Worm (Caenorhabditis elegans) whole organism, young adult: ENCODE results near the gene F14E5.8.

Experiments used
- B0019.2 ChIP-seq: fragments of 200-800 bp; sonication (Bioruptor generic); conservative IDR thresholded peaks from 2 replicates; pipeline ENCODE4 v1.3.6; 2022; ENCODE audit warnings: missing genetic modification reagents, missing genetic modification characterization, missing compliant biosample characterization
- F33H1.4 ChIP-seq: fragments of 200-800 bp; sonication (Bioruptor generic); IDR thresholded peaks from 2 replicates; pipeline ENCODE4 v1.3.6; 2022; ENCODE audit warnings: missing genetic modification reagents, missing genetic modification characterization, missing compliant biosample characterization
- F37B4.10 ChIP-seq: fragments of 200-800 bp; sonication (Bioruptor generic); IDR thresholded peaks from 2 replicates; pipeline ENCODE4 v1.3.6; 2022; ENCODE audit warnings: missing genetic modification characterization, missing compliant biosample characterization
- F49E8.2 ChIP-seq: sonication (generic microtip); optimal IDR thresholded peaks from 3 replicates; lab custom pipeline; 2017; ENCODE audit warnings: missing genetic modification characterization, mild to moderate bottlenecking, missing compliant biosample characterization, antibody characterized with exemption, moderate library complexity; ENCODE audit not compliant: insufficient read depth
- K11D2.4 ChIP-seq: fragments of 200-800 bp; sonication (Bioruptor generic); IDR thresholded peaks from 2 replicates; pipeline ENCODE4 v1.3.6; 2022; ENCODE audit warnings: missing genetic modification reagents, missing genetic modification characterization, missing compliant biosample characterization
- K12H6.12 ChIP-seq: fragments of 200-800 bp; sonication (Bioruptor generic); optimal IDR thresholded peaks from 2 replicates; lab custom pipeline; 2018; ENCODE audit warnings: mild to moderate bottlenecking, missing genetic modification characterization, missing compliant biosample characterization
- Y53F4B.3 ChIP-seq: fragments of 200-800 bp; sonication (Bioruptor generic); IDR thresholded peaks from 2 replicates; pipeline ENCODE4 v1.3.6; 2022; ENCODE audit warnings: missing genetic modification reagents, missing genetic modification characterization, missing compliant biosample characterization
- Y53G8AR.9 ChIP-seq: fragments of 200-800 bp; sonication (Bioruptor generic); conservative IDR thresholded peaks from 2 replicates; pipeline ENCODE4 v1.3.6; 2022; ENCODE audit warnings: missing genetic modification reagents, missing genetic modification characterization, missing compliant biosample characterization
- Y56A3A.18 ChIP-seq: fragments of 200-800 bp; sonication (Bioruptor generic); IDR thresholded peaks from 2 replicates; pipeline ENCODE4 v1.3.6; 2022; ENCODE audit warnings: missing genetic modification reagents, missing genetic modification characterization, missing compliant biosample characterization
- Y79H2A.3 ChIP-seq: fragments of 200-800 bp; sonication (Bioruptor generic); conservative IDR thresholded peaks from 2 replicates; pipeline ENCODE4 v1.3.6; 2022; ENCODE audit warnings: missing genetic modification reagents, missing genetic modification characterization, missing compliant biosample characterization
- akir-1 ChIP-seq: fragments of 200-800 bp; sonication (Bioruptor generic); optimal IDR thresholded peaks from 2 replicates; lab custom pipeline; 2018; ENCODE audit warnings: mild to moderate bottlenecking, missing genetic modification characterization, moderate library complexity, missing compliant biosample characterization
- atf-7 ChIP-seq: sonication (generic microtip); optimal IDR thresholded peaks from 2 replicates; lab custom pipeline; 2017; ENCODE audit warnings: mild to moderate bottlenecking, missing genetic modification characterization, missing compliant biosample characterization
- athp-1 ChIP-seq: sonication (generic microtip); optimal IDR thresholded peaks from 2 replicates; lab custom pipeline; 2017; ENCODE audit warnings: mild to moderate bottlenecking, missing genetic modification characterization, missing compliant biosample characterization
- attf-5 ChIP-seq: fragments of 200-800 bp; sonication (Bioruptor generic); optimal IDR thresholded peaks from 2 replicates; lab custom pipeline; 2018; ENCODE audit warnings: mild to moderate bottlenecking, missing genetic modification characterization, missing compliant biosample characterization
- bed-2 ChIP-seq: fragments of 200-800 bp; sonication (Bioruptor generic); IDR thresholded peaks from 2 replicates; pipeline ENCODE4 v1.3.6; 2022; ENCODE audit warnings: missing genetic modification reagents, missing genetic modification characterization, missing compliant biosample characterization
- cebp-1 ChIP-seq, 2 experiments: fragments of 200-800 bp in 1 of 2; sonication (Bioruptor generic) in 1 of 2; sonication (generic microtip) in 1 of 2; IDR thresholded peaks in 1 of 2; optimal IDR thresholded peaks in 1 of 2; 2 replicates each; pipeline versions ENCODE4 v1.3.6 to Lab custom; 2017 to 2022; ENCODE audit warnings: missing compliant biosample characterization in 2 of 2, missing genetic modification characterization in 2 of 2, mild to moderate bottlenecking in 1 of 2, missing genetic modification reagents in 1 of 2, moderate library complexity in 1 of 2
- cebp-2 ChIP-seq: fragments of 200-800 bp; sonication (Bioruptor generic); IDR thresholded peaks from 2 replicates; pipeline ENCODE4 v1.3.6; 2022; ENCODE audit warnings: missing genetic modification characterization, missing compliant biosample characterization
- ceh-100 ChIP-seq: fragments of 200-800 bp; sonication (Bioruptor generic); IDR thresholded peaks from 2 replicates; pipeline ENCODE4 v1.3.6; 2022; ENCODE audit warnings: missing genetic modification reagents, missing genetic modification characterization, missing compliant biosample characterization
- ceh-40 ChIP-seq: fragments of 200-800 bp; sonication (Bioruptor generic); IDR thresholded peaks from 2 replicates; pipeline ENCODE4 v1.3.6; 2022; ENCODE audit warnings: missing genetic modification characterization, missing compliant biosample characterization
- ceh-58 ChIP-seq: fragments of 200-800 bp; sonication (Bioruptor generic); IDR thresholded peaks from 2 replicates; pipeline ENCODE4 v1.3.6; 2022; ENCODE audit warnings: missing genetic modification characterization, missing compliant biosample characterization
- ceh-79 ChIP-seq: sonication (generic microtip); optimal IDR thresholded peaks from 2 replicates; lab custom pipeline; 2017; ENCODE audit warnings: mild to moderate bottlenecking, missing genetic modification characterization, missing compliant biosample characterization
- chd-7 ChIP-seq: sonication (generic microtip); optimal IDR thresholded peaks from 2 replicates; lab custom pipeline; 2016; ENCODE audit warnings: mild to moderate bottlenecking, missing genetic modification characterization, moderate library complexity, missing compliant biosample characterization
- ekl-4 ChIP-seq: fragments of 200-800 bp; sonication (Bioruptor generic); IDR thresholded peaks from 2 replicates; pipeline ENCODE4 v1.3.6; 2022; ENCODE audit warnings: missing genetic modification reagents, missing genetic modification characterization, missing compliant biosample characterization
- hlh-26 ChIP-seq: fragments of 200-800 bp; sonication (Bioruptor generic); conservative IDR thresholded peaks from 2 replicates; pipeline ENCODE4 v1.3.6; 2022; ENCODE audit warnings: missing genetic modification reagents, missing genetic modification characterization, missing compliant biosample characterization
- lag-1 ChIP-seq: fragments of 200-800 bp; sonication (Bioruptor generic); IDR thresholded peaks from 2 replicates; pipeline ENCODE4 v1.3.6; 2022; ENCODE audit warnings: missing genetic modification reagents, missing genetic modification characterization, missing compliant biosample characterization
- lin-26 ChIP-seq: fragments of 200-800 bp; sonication (Bioruptor generic); IDR thresholded peaks from 2 replicates; pipeline ENCODE4 v1.3.6; 2022; ENCODE audit warnings: missing genetic modification reagents, missing genetic modification characterization, missing compliant biosample characterization
- lsl-1 ChIP-seq: fragments of 200-800 bp; sonication (Bioruptor generic); optimal IDR thresholded peaks from 2 replicates; lab custom pipeline; 2018; ENCODE audit warnings: mild to moderate bottlenecking, missing genetic modification characterization, moderate library complexity, missing compliant biosample characterization
- lsy-27 ChIP-seq: sonication (generic microtip); optimal IDR thresholded peaks from 2 replicates; lab custom pipeline; 2017; ENCODE audit warnings: missing genetic modification characterization, mild to moderate bottlenecking, missing compliant biosample characterization, antibody characterized with exemption, missing genotype, borderline replicate concordance; ENCODE audit not compliant: insufficient read depth
- nfya-2 ChIP-seq: fragments of 200-800 bp; sonication (Bioruptor generic); IDR thresholded peaks from 2 replicates; pipeline ENCODE4 v1.3.6; 2022; ENCODE audit warnings: missing genetic modification reagents, missing genetic modification characterization, missing compliant biosample characterization
- nhr-90 ChIP-seq: sonication (generic microtip); optimal IDR thresholded peaks from 2 replicates; lab custom pipeline; 2016; ENCODE audit warnings: missing genotype, mild to moderate bottlenecking, missing genetic modification characterization, missing compliant biosample characterization
- pha-4 ChIP-seq: fragments of 150-350 bp; sonication (generic microtip); optimal IDR thresholded peaks from 2 replicates; lab custom pipeline; 2014; ENCODE audit warnings: missing biosample characterization, missing genetic modification reagents, missing genetic modification characterization
- rcor-1 ChIP-seq: fragments of 200-800 bp; sonication (Bioruptor generic); IDR thresholded peaks from 2 replicates; pipeline ENCODE4 v1.3.6; 2022; ENCODE audit warnings: missing genetic modification reagents, missing genetic modification characterization, missing compliant biosample characterization
- sea-2 ChIP-seq: fragments of 200-800 bp; sonication (Bioruptor generic); IDR thresholded peaks from 2 replicates; pipeline ENCODE4 v1.3.6; 2022; ENCODE audit warnings: missing genetic modification characterization, missing compliant biosample characterization
- snpc-4 ChIP-seq, 5 experiments: fragments of 150-350 bp in 1 of 5; sonication (generic microtip) in 4 of 5; optimal IDR thresholded peaks; 2 replicates each; lab custom pipeline; 2014 to 2018; ENCODE audit warnings: missing genetic modification characterization in 5 of 5, missing biosample characterization in 3 of 5, antibody characterized with exemption in 2 of 5, mild to moderate bottlenecking in 2 of 5, missing compliant biosample characterization in 2 of 5, missing genotype in 2 of 5, moderate library complexity in 2 of 5, missing genetic modification reagents in 1 of 5
- zim-3 ChIP-seq: sonication (generic microtip); optimal IDR thresholded peaks from 2 replicates; lab custom pipeline; 2017; ENCODE audit warnings: mild to moderate bottlenecking, missing genetic modification characterization, moderate library complexity, missing compliant biosample characterization
- ztf-18 ChIP-seq: sonication (generic microtip); optimal IDR thresholded peaks from 2 replicates; lab custom pipeline; 2016; ENCODE audit warnings: missing genotype, mild to moderate bottlenecking, missing genetic modification characterization, missing compliant biosample characterization
- ztf-6 ChIP-seq: fragments of 200-800 bp; sonication (Bioruptor generic); IDR thresholded peaks from 2 replicates; pipeline ENCODE4 v1.3.6; 2022; ENCODE audit warnings: missing genetic modification reagents, missing genetic modification characterization, missing compliant biosample characterization

The F14E5.8 gene

DNA sequence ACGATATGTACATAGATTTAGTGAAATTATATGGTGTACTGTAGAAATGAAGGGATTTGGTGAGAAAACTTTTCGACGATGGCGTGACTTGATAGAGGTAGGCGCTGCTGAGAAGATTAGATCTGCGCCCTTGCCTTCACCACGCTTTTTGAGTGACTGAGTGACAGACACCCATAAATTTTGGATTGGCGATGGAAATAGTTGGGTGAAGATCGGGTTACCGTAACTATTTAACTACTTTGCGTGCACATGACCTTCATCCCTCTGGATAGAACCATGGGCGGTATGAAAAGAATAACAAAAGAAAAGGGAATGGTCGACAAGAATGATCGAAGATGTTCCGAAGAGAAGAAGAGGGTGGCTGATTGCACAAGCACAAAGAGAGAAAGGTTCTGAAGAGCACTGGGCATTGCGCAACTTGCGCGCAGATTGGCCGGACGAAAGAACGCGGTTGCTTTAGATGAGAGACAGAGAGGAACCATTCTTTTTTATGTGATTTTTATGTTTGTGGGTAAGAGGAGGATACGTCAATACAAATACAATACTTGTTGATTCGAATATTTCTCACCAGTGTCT is 4.3 kb upstream of the F14E5.8 start:
- no peak for TF ChIP-seq ceh-100 (GFP tag; lab: Robert Waterston, UW)
- no peak for TF ChIP-seq cebp-1 (GFP tag; IDR thresholded peaks at IDR 0.05; lab: Robert Waterston, UW)
- no peak for TF ChIP-seq cebp-1 (tag; optimal IDR thresholded peaks at IDR 0.05; lab: Kevin White, UChicago)
- TF ChIP-seq Y53G8AR.9, result no peak
- no peak for TF ChIP-seq atf-7 (tag; lab: Kevin White, UChicago)
- TF ChIP-seq F33H1.4 (GFP tag; lab: Robert Waterston, UW), result no peak
- TF ChIP-seq Y53F4B.3 (GFP tag; lab: Robert Waterston, UW), result no peak
- no peak for TF ChIP-seq lag-1 (GFP tag; lab: Robert Waterston, UW)
- TF ChIP-seq akir-1, result no peak
- no peak for TF ChIP-seq snpc-4 (GFP tag; optimal IDR thresholded peaks at IDR 0.05; lab: Kevin White, UChicago)
- TF ChIP-seq snpc-4 (tag; optimal IDR thresholded peaks at IDR 0.05; lab: Kevin White, UChicago), result no peak
- TF ChIP-seq ceh-40 (GFP tag; lab: Robert Waterston, UW), result no peak
- no peak for TF ChIP-seq bed-2 (GFP tag; lab: Robert Waterston, UW)
- TF ChIP-seq hlh-26 (GFP tag; lab: Robert Waterston, UW), result no peak
- no peak for TF ChIP-seq ceh-79 (tag; lab: Kevin White, UChicago)

ce11 chrII:8417059-8417668 is 2.7 kb upstream of the F14E5.8 start, which contains the start of gene fdgt-2:
Gene fdgt-2 (plus strand): TSS chrII:8417618.
- TF ChIP-seq F37B4.10 (GFP tag; lab: Robert Waterston, UW), result no peak
- TF ChIP-seq F49E8.2 (tag; lab: Kevin White, UChicago), result no peak
- no peak for TF ChIP-seq bed-2 (GFP tag; lab: Robert Waterston, UW)
- TF ChIP-seq lsl-1 (GFP tag; lab: Kevin White, UChicago), result no peak
- no peak for TF ChIP-seq ekl-4 (GFP tag; lab: Robert Waterston, UW)
- TF ChIP-seq K12H6.12, result no peak
- no peak for TF ChIP-seq K11D2.4 (GFP tag; lab: Robert Waterston, UW)
- TF ChIP-seq Y56A3A.18 (GFP tag; lab: Robert Waterston, UW), result no peak
- no peak for TF ChIP-seq Y53G8AR.9
- TF ChIP-seq ceh-58 (GFP tag; lab: Robert Waterston, UW), result no peak
- no peak for TF ChIP-seq zim-3
- no peak for TF ChIP-seq lin-26 (GFP tag; lab: Robert Waterston, UW)
- no peak for TF ChIP-seq cebp-2 (GFP tag; lab: Robert Waterston, UW)

ce11 chrII:8419015-8419414 is 883 bp upstream of the F14E5.8 start:
- no peak for TF ChIP-seq lsy-27 (tag; lab: Kevin White, UChicago)
- TF ChIP-seq snpc-4 (GFP tag; optimal IDR thresholded peaks at IDR 0.05; lab: Kevin White, UChicago), result no peak
- TF ChIP-seq snpc-4 (tag; optimal IDR thresholded peaks at IDR 0.05; lab: Kevin White, UChicago), result no peak
- TF ChIP-seq Y79H2A.3 (GFP tag; lab: Robert Waterston, UW), result no peak
- TF ChIP-seq chd-7 (tag; lab: Kevin White, UChicago), result no peak
- TF ChIP-seq B0019.2 (GFP tag; lab: Robert Waterston, UW), result no peak
- no peak for TF ChIP-seq ekl-4 (GFP tag; lab: Robert Waterston, UW)
- no peak for TF ChIP-seq rcor-1 (GFP tag; lab: Robert Waterston, UW)
- TF ChIP-seq nfya-2, result no peak
- TF ChIP-seq lsl-1 (GFP tag; lab: Kevin White, UChicago), result no peak
- no peak for TF ChIP-seq nhr-90 (tag; lab: Kevin White, UChicago)
- TF ChIP-seq ztf-6, result no peak
- no peak for TF ChIP-seq ztf-18 (tag; lab: Kevin White, UChicago)
- TF ChIP-seq pha-4 (tag; lab: Kevin White, UChicago), result no peak
- no peak for TF ChIP-seq athp-1 (tag; lab: Kevin White, UChicago)
- TF ChIP-seq sea-2 (GFP tag; lab: Robert Waterston, UW), result no peak
- TF ChIP-seq F33H1.4 (GFP tag; lab: Robert Waterston, UW), result no peak
- no peak for TF ChIP-seq attf-5 (GFP tag; lab: Kevin White, UChicago)
